Fruit fly (Drosophila melanogaster) whole organism, embryonic: ENCODE results near the gene ND-18.

Experiments used
- CG15011 ChIP-seq: fragments of 200-800 bp; sonication (Bioruptor generic); optimal IDR thresholded peaks from 3 replicates; lab custom pipeline; 2018; ENCODE audit warnings: missing biosample characterization, mild to moderate bottlenecking, missing genetic modification characterization
- CG15514 ChIP-seq: fragments of 200-800 bp; sonication (Bioruptor generic); optimal IDR thresholded peaks from 3 replicates; lab custom pipeline; 2017; ENCODE audit warnings: missing biosample characterization, missing genetic modification characterization, mild to moderate bottlenecking, moderate library complexity, missing genetic modification reagents
- CG15696 ChIP-seq: fragments of 200-800 bp; sonication (Bioruptor generic); optimal IDR thresholded peaks from 2 replicates; lab custom pipeline; 2019; ENCODE audit warnings: missing biosample characterization, mild to moderate bottlenecking, missing genetic modification characterization, moderate library complexity
- CG16813 ChIP-seq: fragments of 200-800 bp; sonication (Bioruptor generic); IDR thresholded peaks from 3 replicates; pipeline ENCODE4 v1.3.6; 2022; ENCODE audit warnings: missing biosample characterization, missing genetic modification characterization; ENCODE audit not compliant: partially characterized antibody
- CG16815 ChIP-seq: fragments of 200-800 bp; sonication (Bioruptor generic); optimal IDR thresholded peaks from 3 replicates; lab custom pipeline; 2017; ENCODE audit warnings: missing biosample characterization, mild to moderate bottlenecking, missing genetic modification characterization
- CG17568 ChIP-seq: fragments of 200-800 bp; sonication (Bioruptor generic); optimal IDR thresholded peaks from 2 replicates; lab custom pipeline; 2018; ENCODE audit warnings: missing biosample characterization, mild to moderate bottlenecking, missing genetic modification characterization, moderate library complexity
- CG18011 ChIP-seq: fragments of 200-800 bp; sonication (Bioruptor generic); optimal IDR thresholded peaks from 2 replicates; lab custom pipeline; 2017; ENCODE audit warnings: missing biosample characterization, missing genetic modification characterization, mild to moderate bottlenecking, moderate library complexity, missing genotype
- CG18764 ChIP-seq: fragments of 200-800 bp; sonication (Bioruptor generic); optimal IDR thresholded peaks from 3 replicates; lab custom pipeline; 2016; ENCODE audit warnings: missing biosample characterization, missing genetic modification characterization
- CG2202 ChIP-seq: fragments of 200-800 bp; sonication (Bioruptor generic); optimal IDR thresholded peaks from 2 replicates; lab custom pipeline; 2018; ENCODE audit warnings: missing biosample characterization, mild to moderate bottlenecking, missing genetic modification characterization
- CG30020 ChIP-seq: fragments of 200-800 bp; optimal IDR thresholded peaks from 2 replicates; lab custom pipeline; 2019; ENCODE audit warnings: missing biosample characterization, mild to moderate bottlenecking, missing genetic modification characterization, moderate library complexity
- CG3065 ChIP-seq: fragments of 200-800 bp; sonication (Bioruptor generic); optimal IDR thresholded peaks from 2 replicates; lab custom pipeline; 2016; ENCODE audit warnings: missing biosample characterization, missing genetic modification characterization
- CG32772 ChIP-seq: fragments of 200-800 bp; sonication (Bioruptor generic); IDR thresholded peaks from 2 replicates; pipeline ENCODE4 v1.3.6; 2022; ENCODE audit warnings: missing biosample characterization, missing genetic modification characterization
- CG42726 ChIP-seq: fragments of 200-800 bp; sonication (Bioruptor generic); IDR thresholded peaks from 2 replicates; pipeline ENCODE4 v1.3.6; 2022; ENCODE audit warnings: missing biosample characterization, missing genetic modification characterization; ENCODE audit not compliant: partially characterized antibody
- CG4328 ChIP-seq: fragments of 200-800 bp; sonication (Bioruptor generic); optimal IDR thresholded peaks from 3 replicates; lab custom pipeline; 2017; ENCODE audit warnings: missing biosample characterization, missing genetic modification reagents, missing genetic modification characterization
- CG43689 ChIP-seq: fragments of 200-800 bp; sonication (Bioruptor generic); IDR thresholded peaks from 2 replicates; pipeline ENCODE4 v1.3.6; 2022; ENCODE audit warnings: missing biosample characterization, missing genetic modification characterization
- CG7745 ChIP-seq: fragments of 200-800 bp; sonication (Bioruptor generic); optimal IDR thresholded peaks from 2 replicates; lab custom pipeline; 2018; ENCODE audit warnings: missing biosample characterization, mild to moderate bottlenecking, missing genetic modification characterization, moderate library complexity
- CG7928 ChIP-seq: fragments of 200-800 bp; sonication (Bioruptor generic); optimal IDR thresholded peaks from 2 replicates; lab custom pipeline; 2017; ENCODE audit warnings: missing biosample characterization, mild to moderate bottlenecking, missing genetic modification characterization
- CrebB ChIP-seq: fragments of 200-800 bp; sonication (Bioruptor generic); optimal IDR thresholded peaks from 3 replicates; lab custom pipeline; 2018; ENCODE audit warnings: missing biosample characterization, mild to moderate bottlenecking, missing genetic modification characterization
- D19B ChIP-seq: fragments of 200-800 bp; sonication (Bioruptor generic); optimal IDR thresholded peaks from 2 replicates; lab custom pipeline; 2017; ENCODE audit warnings: missing biosample characterization, mild to moderate bottlenecking, missing genetic modification characterization
- Dad ChIP-seq: fragments of 200-800 bp; sonication (Bioruptor generic); optimal IDR thresholded peaks from 3 replicates; lab custom pipeline; 2016; ENCODE audit warnings: missing biosample characterization, missing genetic modification characterization
- Fer3 ChIP-seq: fragments of 200-800 bp; sonication (Bioruptor generic); optimal IDR thresholded peaks from 2 replicates; lab custom pipeline; 2018; ENCODE audit warnings: missing biosample characterization, mild to moderate bottlenecking, missing genetic modification characterization, moderate library complexity
- Hand ChIP-seq: fragments of 200-800 bp; sonication (Bioruptor generic); optimal IDR thresholded peaks from 2 replicates; lab custom pipeline; 2017; ENCODE audit warnings: mild to moderate bottlenecking, missing biosample characterization, missing genetic modification reagents, missing genetic modification characterization
- Hr3 ChIP-seq: fragments of 200-800 bp; sonication (Bioruptor generic); optimal IDR thresholded peaks from 3 replicates; lab custom pipeline; 2016; ENCODE audit warnings: missing biosample characterization, missing genetic modification characterization
- MBD-R2 ChIP-seq: fragments of 200-800 bp; sonication (Bioruptor generic); IDR thresholded peaks from 2 replicates; pipeline ENCODE4 v1.3.6; 2022; ENCODE audit warnings: missing biosample characterization, missing genetic modification characterization
- Mrtf ChIP-seq: fragments of 200-800 bp; sonication (Bioruptor generic); IDR thresholded peaks from 3 replicates; pipeline ENCODE4 v1.3.6; 2022; ENCODE audit warnings: missing biosample characterization, missing genetic modification characterization
- Nf-YB ChIP-seq: fragments of 200-800 bp; sonication (Bioruptor generic); optimal IDR thresholded peaks from 3 replicates; lab custom pipeline; 2019; ENCODE audit warnings: missing biosample characterization, mild to moderate bottlenecking, missing genetic modification characterization, moderate library complexity
- Rfx ChIP-seq: fragments of 200-800 bp; sonication (Bioruptor generic); IDR thresholded peaks from 2 replicates; pipeline ENCODE4 v1.3.6; 2022; ENCODE audit warnings: missing biosample characterization, missing genetic modification characterization
- al ChIP-seq: fragments of 200-800 bp; sonication (Bioruptor generic); IDR thresholded peaks from 2 replicates; pipeline ENCODE4 v1.3.6; 2022; ENCODE audit warnings: missing biosample characterization, missing genetic modification characterization
- bbx ChIP-seq: fragments of 200-800 bp; sonication (Bioruptor generic); IDR thresholded peaks from 2 replicates; pipeline ENCODE4 v1.3.6; 2022; ENCODE audit warnings: missing biosample characterization, missing genetic modification characterization; ENCODE audit not compliant: partially characterized antibody
- croc ChIP-seq: fragments of 200-800 bp; sonication (Bioruptor generic); conservative IDR thresholded peaks from 3 replicates; pipeline ENCODE4 v1.3.6; 2022; ENCODE audit warnings: missing biosample characterization, missing genetic modification characterization
- dmrt99B ChIP-seq: fragments of 200-800 bp; sonication (Bioruptor generic); optimal IDR thresholded peaks from 2 replicates; lab custom pipeline; 2018; ENCODE audit warnings: missing biosample characterization, mild to moderate bottlenecking, missing genetic modification characterization, moderate library complexity
- esg ChIP-seq: fragments of 200-800 bp; sonication (Bioruptor generic); conservative IDR thresholded peaks from 2 replicates; pipeline ENCODE4 v1.3.6; 2022; ENCODE audit warnings: missing biosample characterization, missing genetic modification characterization
- eve ChIP-seq, 2 experiments: fragments of >200 bp; optimal IDR thresholded peaks; 2 replicates each; lab custom pipeline; 2017; ENCODE audit warnings: missing biosample characterization in 2 of 2, missing genetic modification characterization in 2 of 2
- gro ChIP-seq: fragments of 200-800 bp; sonication (Bioruptor generic); optimal IDR thresholded peaks from 2 replicates; lab custom pipeline; 2016; ENCODE audit warnings: missing biosample characterization, missing genetic modification characterization
- ham ChIP-seq: fragments of 200-800 bp; sonication (Bioruptor generic); IDR thresholded peaks from 2 replicates; pipeline ENCODE4 v1.3.6; 2022; ENCODE audit warnings: missing biosample characterization, missing genetic modification characterization
- insv ChIP-seq, 2 experiments: fragments of 200-800 bp; sonication (Bioruptor generic); optimal IDR thresholded peaks; 3 replicates each; lab custom pipeline; 2016 to 2018; ENCODE audit warnings: missing biosample characterization in 2 of 2, missing genetic modification characterization in 2 of 2
- jumu ChIP-seq: fragments of 200-800 bp; sonication (Bioruptor generic); optimal IDR thresholded peaks from 3 replicates; lab custom pipeline; 2016; ENCODE audit warnings: missing biosample characterization, missing genetic modification characterization
- mam ChIP-seq: fragments of 200-800 bp; sonication (Bioruptor generic); optimal IDR thresholded peaks from 3 replicates; lab custom pipeline; 2016; ENCODE audit warnings: missing biosample characterization, missing genetic modification characterization
- mirr ChIP-seq: fragments of 200-800 bp; sonication (Bioruptor generic); optimal IDR thresholded peaks from 3 replicates; lab custom pipeline; 2018; ENCODE audit warnings: missing biosample characterization, mild to moderate bottlenecking, missing genetic modification characterization
- pum ChIP-seq: fragments of 200-800 bp; sonication (Bioruptor generic); optimal IDR thresholded peaks from 2 replicates; lab custom pipeline; 2016; ENCODE audit warnings: missing biosample characterization, missing genetic modification characterization
- pzg ChIP-seq: fragments of 200-800 bp; sonication (Bioruptor generic); optimal IDR thresholded peaks from 3 replicates; lab custom pipeline; 2018; ENCODE audit warnings: missing biosample characterization, mild to moderate bottlenecking, missing genetic modification characterization, moderate library complexity
- row ChIP-seq: fragments of 200-800 bp; sonication (Bioruptor generic); IDR thresholded peaks from 3 replicates; pipeline ENCODE4 v1.3.6; 2022; ENCODE audit warnings: missing biosample characterization, missing genetic modification characterization
- sima ChIP-seq: fragments of 200-800 bp; sonication (Bioruptor generic); optimal IDR thresholded peaks from 2 replicates; lab custom pipeline; 2016; ENCODE audit warnings: missing biosample characterization, missing genetic modification characterization
- slbo ChIP-seq: fragments of 200-800 bp; sonication (Bioruptor generic); IDR thresholded peaks from 2 replicates; pipeline ENCODE4 v1.3.6; 2022; ENCODE audit warnings: missing biosample characterization, missing genetic modification characterization
- slou ChIP-seq: fragments of 200-800 bp; sonication (Bioruptor generic); optimal IDR thresholded peaks from 3 replicates; lab custom pipeline; 2016; ENCODE audit warnings: missing biosample characterization, missing genetic modification characterization
- so ChIP-seq: fragments of 200-800 bp; sonication (Bioruptor generic); IDR thresholded peaks from 3 replicates; pipeline ENCODE4 v1.3.6; 2022; ENCODE audit warnings: missing biosample characterization, missing genetic modification characterization
- tap ChIP-seq: fragments of 200-800 bp; optimal IDR thresholded peaks from 3 replicates; lab custom pipeline; 2019; ENCODE audit warnings: missing biosample characterization, mild to moderate bottlenecking, missing genetic modification characterization, moderate library complexity
- wor ChIP-seq: fragments of 200-800 bp; sonication (Bioruptor generic); IDR thresholded peaks from 2 replicates; pipeline ENCODE4 v1.3.6; 2022; ENCODE audit warnings: missing biosample characterization, missing genetic modification characterization

ND-18 gene

dm6 chrX:19495611-19496583 lies 3.7 kb downstream of the ND-18 start (continued):
- TF ChIP-seq bbx (GFP tag; lab: Robert Waterston, UW) (no peak), wor (0 out of 2 replicates have a peak, but pooled peaks have one; percentile 27), esg (GFP tag; lab: Robert Waterston, UW) (peak; percentile 63), croc (peak; percentile 15; the same call in 1 of the 3 replicates), tap (tag; lab: Kevin White, UChicago) (peak; percentile 46), Dad (GFP tag; lab: Kevin White, UChicago) (peak; percentile 33), so (GFP tag; lab: Robert Waterston, UW) (peak; percentile 63; the same call in 1 of the 3 replicates), MBD-R2 (GFP tag; lab: Robert Waterston, UW) (peak; percentile 33; the same call in 1 of the 2 replicates), CG16813 (GFP tag; lab: Robert Waterston, UW) (no peak), CG18011 (GFP tag; lab: Kevin White, UChicago) (peak; percentile 25), Rfx (GFP tag; lab: Robert Waterston, UW) (peak; percentile 76), insv (GFP tag; optimal IDR thresholded peaks at IDR 0.05; lab: Kevin White, UChicago) (no peak), CG32772 (0 out of 2 replicates have a peak, but pooled peaks have one; percentile 14), CG15514 (peak; percentile 39), CG7928 (GFP tag; lab: Kevin White, UChicago) (peak; percentile 10), CG7745 (tag; lab: Kevin White, UChicago) (no peak), eve (GFP tag; optimal IDR thresholded peaks at IDR 0.05; lab: Kevin White, UChicago) (no peak), sima (GFP tag; lab: Kevin White, UChicago) (no peak), CG15011 (GFP tag; lab: Kevin White, UChicago) (no peak), Hand (GFP tag; lab: Kevin White, UChicago) (peak; percentile 43), CG18764 (no peak), al (GFP tag; lab: Robert Waterston, UW) (peak; percentile 61; the same call in 1 of the 2 replicates), CG42726 (GFP tag; lab: Robert Waterston, UW) (no peak), mirr (GFP tag; lab: Kevin White, UChicago) (peak; percentile 42), Mrtf (GFP tag; lab: Robert Waterston, UW) (peak; percentile 59), D19B (no peak), CG16815 (GFP tag; lab: Kevin White, UChicago) (peak; percentile 22), mam (peak; percentile 70), Fer3 (tag; lab: Kevin White, UChicago) (peak; percentile 59), CG17568 (GFP tag; lab: Kevin White, UChicago) (no peak), CG2202 (tag; lab: Kevin White, UChicago) (no peak), CG15696 (tag; lab: Kevin White, UChicago) (peak; percentile 25), CG4328 (GFP tag; lab: Kevin White, UChicago) (peak; percentile 56), slou (GFP tag; lab: Kevin White, UChicago) (no peak), CG30020 (tag; lab: Kevin White, UChicago) (no peak), Nf-YB (GFP tag; lab: Kevin White, UChicago) (no peak), ham (GFP tag; lab: Robert Waterston, UW) (no peak), Hr3 (GFP tag; lab: Kevin White, UChicago) (peak; percentile 38), jumu (GFP tag; lab: Kevin White, UChicago) (peak; percentile 52), pum (GFP tag; lab: Kevin White, UChicago) (peak; percentile 67), CG43689 (no peak), slbo (GFP tag; lab: Robert Waterston, UW) (peak; percentile 78), row (GFP tag; lab: Robert Waterston, UW) (peak; percentile 72), gro (GFP tag; lab: Kevin White, UChicago) (peak; percentile 51), dmrt99B (peak; percentile 71), CG3065 (GFP tag; lab: Kevin White, UChicago) (no peak), pzg (GFP tag; lab: Kevin White, UChicago) (no peak), CrebB (tag; lab: Kevin White, UChicago) (no peak)
